Worm (Caenorhabditis elegans): ENCODE data around the gene twk-32.

- no peak for TF ChIP-seq mdl-1 (tag; optimal IDR thresholded peaks at IDR 0.05)
- no peak for TF ChIP-seq hmg-1.1 (GFP tag; IDR thresholded peaks at IDR 0.05)
These were observed 16.5 kb downstream of the twk-32 start, which contains the start of gene ceh-24 for ce11 chrV:13812931-13813330.
